Worm (Caenorhabditis elegans) whole organism, young adult: ENCODE measurements around the gene gst-20.

ENCODE experiments used
- C17E4.6 ChIP-seq: fragments of 200-800 bp; sonication (Bioruptor generic); IDR thresholded peaks from 2 replicates; pipeline ENCODE4 v1.3.6; 2022; ENCODE audit warnings: missing genetic modification reagents, missing genetic modification characterization, missing compliant biosample characterization
- F10E7.11 ChIP-seq: sonication (generic microtip); optimal IDR thresholded peaks from 2 replicates; lab custom pipeline; 2017; ENCODE audit warnings: mild to moderate bottlenecking, missing genetic modification characterization, moderate library complexity, missing compliant biosample characterization
- F33H1.4 ChIP-seq: fragments of 200-800 bp; sonication (Bioruptor generic); IDR thresholded peaks from 2 replicates; pipeline ENCODE4 v1.3.6; 2022; ENCODE audit warnings: missing genetic modification reagents, missing genetic modification characterization, missing compliant biosample characterization
- F57A8.1 ChIP-seq: fragments of 200-800 bp; sonication (Bioruptor generic); optimal IDR thresholded peaks from 2 replicates; lab custom pipeline; 2018; ENCODE audit warnings: mild to moderate bottlenecking, missing genetic modification characterization, moderate library complexity, missing compliant biosample characterization
- F57C9.4 ChIP-seq: sonication (generic microtip); optimal IDR thresholded peaks from 2 replicates; lab custom pipeline; 2017; ENCODE audit warnings: mild to moderate bottlenecking, missing genetic modification characterization, missing compliant biosample characterization
- T26A5.8 ChIP-seq: sonication (generic microtip); optimal IDR thresholded peaks from 2 replicates; lab custom pipeline; 2016; ENCODE audit warnings: missing genetic modification characterization, missing compliant biosample characterization
- Y56A3A.18 ChIP-seq: fragments of 200-800 bp; sonication (Bioruptor generic); IDR thresholded peaks from 2 replicates; pipeline ENCODE4 v1.3.6; 2022; ENCODE audit warnings: missing genetic modification reagents, missing genetic modification characterization, missing compliant biosample characterization
- Y67H2A.10 ChIP-seq: fragments of 200-800 bp; sonication (Bioruptor generic); conservative IDR thresholded peaks from 2 replicates; pipeline ENCODE4 v1.3.6; 2022; ENCODE audit warnings: missing genetic modification reagents, missing genetic modification characterization, missing compliant biosample characterization
- Y79H2A.3 ChIP-seq: fragments of 200-800 bp; sonication (Bioruptor generic); conservative IDR thresholded peaks from 2 replicates; pipeline ENCODE4 v1.3.6; 2022; ENCODE audit warnings: missing genetic modification reagents, missing genetic modification characterization, missing compliant biosample characterization
- ZK185.1 ChIP-seq: sonication (generic microtip); optimal IDR thresholded peaks from 2 replicates; lab custom pipeline; 2016; ENCODE audit warnings: mild to moderate bottlenecking, missing genetic modification characterization, missing compliant biosample characterization; ENCODE audit not compliant: poor library complexity, severe bottlenecking
- athp-1 ChIP-seq: sonication (generic microtip); optimal IDR thresholded peaks from 2 replicates; lab custom pipeline; 2017; ENCODE audit warnings: mild to moderate bottlenecking, missing genetic modification characterization, missing compliant biosample characterization
- ceh-40 ChIP-seq: fragments of 200-800 bp; sonication (Bioruptor generic); IDR thresholded peaks from 2 replicates; pipeline ENCODE4 v1.3.6; 2022; ENCODE audit warnings: missing genetic modification characterization, missing compliant biosample characterization
- dox-1 ChIP-seq: fragments of 200-800 bp; sonication (Bioruptor generic); IDR thresholded peaks from 2 replicates; pipeline ENCODE4 v1.3.6; 2022; ENCODE audit warnings: missing genetic modification reagents, missing genetic modification characterization, missing compliant biosample characterization
- efl-1 ChIP-seq: fragments of 150-350 bp; optimal IDR thresholded peaks from 2 replicates; lab custom pipeline; 2014; ENCODE audit warnings: missing biosample characterization, missing genetic modification reagents, missing genetic modification characterization
- egl-18 ChIP-seq: fragments of 200-800 bp; sonication (Bioruptor generic); IDR thresholded peaks from 2 replicates; pipeline ENCODE4 v1.3.6; 2022; ENCODE audit warnings: missing genetic modification reagents, missing genetic modification characterization, missing compliant biosample characterization
- egrh-3 ChIP-seq: fragments of 200-800 bp; sonication (Bioruptor generic); IDR thresholded peaks from 2 replicates; pipeline ENCODE4 v1.3.6; 2022; ENCODE audit warnings: missing genetic modification reagents, missing genetic modification characterization, missing compliant biosample characterization
- ekl-4 ChIP-seq: fragments of 200-800 bp; sonication (Bioruptor generic); IDR thresholded peaks from 2 replicates; pipeline ENCODE4 v1.3.6; 2022; ENCODE audit warnings: missing genetic modification reagents, missing genetic modification characterization, missing compliant biosample characterization
- hlh-12 ChIP-seq: sonication (generic microtip); optimal IDR thresholded peaks from 2 replicates; lab custom pipeline; 2016; ENCODE audit warnings: missing genetic modification characterization, missing compliant biosample characterization
- hmg-1.2 ChIP-seq: fragments of 200-800 bp; sonication (Bioruptor generic); IDR thresholded peaks from 2 replicates; pipeline ENCODE4 v1.3.6; 2022; ENCODE audit warnings: missing genetic modification reagents, missing genetic modification characterization, missing compliant biosample characterization
- hmg-20 ChIP-seq: fragments of 200-800 bp; sonication (Bioruptor generic); IDR thresholded peaks from 2 replicates; pipeline ENCODE4 v1.3.6; 2022; ENCODE audit warnings: missing genetic modification reagents, missing genetic modification characterization, missing compliant biosample characterization
- hrde-1 ChIP-seq: sonication (generic microtip); optimal IDR thresholded peaks from 2 replicates; lab custom pipeline; 2016; ENCODE audit warnings: missing genetic modification characterization, mild to moderate bottlenecking, missing compliant biosample characterization, moderate library complexity, missing genotype, missing genetic modification reagents, borderline replicate concordance
- hsf-1 ChIP-seq: fragments of 200-800 bp; sonication (Bioruptor generic); IDR thresholded peaks from 2 replicates; pipeline ENCODE4 v1.3.6; 2022; ENCODE audit warnings: missing genetic modification reagents, missing genetic modification characterization, missing compliant biosample characterization
- lin-35 ChIP-seq, 3 experiments: fragments of 150-350 bp in 2 of 3; sonication (generic microtip) in 1 of 3; optimal IDR thresholded peaks; 2 replicates each; lab custom pipeline; 2014 to 2018; ENCODE audit warnings: missing biosample characterization in 3 of 3, missing genetic modification characterization in 3 of 3, missing genetic modification reagents in 3 of 3
- lir-1 ChIP-seq: fragments of 200-800 bp; sonication (Bioruptor generic); conservative IDR thresholded peaks from 2 replicates; pipeline ENCODE4 v1.3.6; 2022; ENCODE audit warnings: missing genetic modification reagents, missing genetic modification characterization, missing compliant biosample characterization
- nfya-2 ChIP-seq: fragments of 200-800 bp; sonication (Bioruptor generic); IDR thresholded peaks from 2 replicates; pipeline ENCODE4 v1.3.6; 2022; ENCODE audit warnings: missing genetic modification reagents, missing genetic modification characterization, missing compliant biosample characterization
- nhr-120 ChIP-seq: fragments of 200-800 bp; sonication (Bioruptor generic); IDR thresholded peaks from 2 replicates; pipeline ENCODE4 v1.3.6; 2022; ENCODE audit warnings: missing genetic modification characterization, missing compliant biosample characterization
- nhr-179 ChIP-seq: sonication (generic microtip); optimal IDR thresholded peaks from 2 replicates; lab custom pipeline; 2016; ENCODE audit warnings: mild to moderate bottlenecking, missing genetic modification characterization, missing compliant biosample characterization
- nhr-27 ChIP-seq: fragments of 200-800 bp; sonication (Bioruptor generic); optimal IDR thresholded peaks from 2 replicates; lab custom pipeline; 2018; ENCODE audit warnings: mild to moderate bottlenecking, missing genetic modification characterization, moderate library complexity, missing compliant biosample characterization
- nhr-80 ChIP-seq: sonication (generic microtip); optimal IDR thresholded peaks from 2 replicates; lab custom pipeline; 2016; ENCODE audit warnings: missing genetic modification characterization, missing compliant biosample characterization
- rcor-1 ChIP-seq: fragments of 200-800 bp; sonication (Bioruptor generic); IDR thresholded peaks from 2 replicates; pipeline ENCODE4 v1.3.6; 2022; ENCODE audit warnings: missing genetic modification reagents, missing genetic modification characterization, missing compliant biosample characterization
- rpc-1 ChIP-seq, 2 experiments: fragments of 150-350 bp in 1 of 2; sonication (generic microtip) in 1 of 2; optimal IDR thresholded peaks; 2 replicates each; lab custom pipeline; 2014 to 2018; ENCODE audit warnings: missing biosample characterization in 1 of 2, missing genetic modification characterization in 1 of 2, missing genetic modification reagents in 1 of 2, missing genotype in 1 of 2
- snpc-4 ChIP-seq, 5 experiments: fragments of 150-350 bp in 1 of 5; sonication (generic microtip) in 4 of 5; optimal IDR thresholded peaks; 2 replicates each; lab custom pipeline; 2014 to 2018; ENCODE audit warnings: missing genetic modification characterization in 5 of 5, missing biosample characterization in 3 of 5, antibody characterized with exemption in 2 of 5, mild to moderate bottlenecking in 2 of 5, missing compliant biosample characterization in 2 of 5, missing genotype in 2 of 5, moderate library complexity in 2 of 5, missing genetic modification reagents in 1 of 5
- tlf-1 ChIP-seq: fragments of 200-800 bp; sonication (Bioruptor generic); optimal IDR thresholded peaks from 2 replicates; lab custom pipeline; 2018; ENCODE audit warnings: mild to moderate bottlenecking, missing genetic modification characterization, missing compliant biosample characterization
- unc-62 ChIP-seq: fragments of 150-350 bp; optimal IDR thresholded peaks from 2 replicates; lab custom pipeline; 2014; ENCODE audit warnings: missing biosample characterization, missing genetic modification reagents, missing genetic modification characterization
- zfh-2 ChIP-seq: fragments of 200-800 bp; sonication (Bioruptor generic); conservative IDR thresholded peaks from 2 replicates; pipeline ENCODE4 v1.3.6; 2022; ENCODE audit warnings: missing genetic modification reagents, missing genetic modification characterization, missing compliant biosample characterization
- ztf-25 ChIP-seq: fragments of 200-800 bp; sonication (Bioruptor generic); IDR thresholded peaks from 2 replicates; pipeline ENCODE4 v1.3.6; 2022; ENCODE audit warnings: missing genetic modification reagents, missing genetic modification characterization, missing compliant biosample characterization
- ztf-26 ChIP-seq: sonication (generic microtip); optimal IDR thresholded peaks from 2 replicates; lab custom pipeline; 2017; ENCODE audit warnings: missing genetic modification characterization, missing compliant biosample characterization

The gst-20 gene

ce11 chrII:13593659-13594221 lies 15.9 kb downstream of the gst-20 start, which contains the start of gene clec-146:
Gene clec-146 (minus strand): TSS chrII:13593774.
- peak; percentile 62; the same call in 1 of the 2 replicates for TF ChIP-seq hmg-1.2
- TF ChIP-seq ZK185.1 (tag; lab: Kevin White, UChicago) = no peak
- TF ChIP-seq Y79H2A.3 (GFP tag; lab: Robert Waterston, UW) = no peak
- no peak for TF ChIP-seq athp-1 (tag; lab: Kevin White, UChicago)
- TF ChIP-seq, all 124 proteins: peak for 1

ce11 chrII:13590461-13590860 lies 19.2 kb downstream of the gst-20 start, which contains the start of gene clec-145:
Gene clec-145 (minus strand): TSS chrII:13590561.
- TF ChIP-seq ztf-26 (tag; lab: Kevin White, UChicago) = no peak
- TF ChIP-seq snpc-4 (GFP tag; optimal IDR thresholded peaks at IDR 0.05; lab: Kevin White, UChicago) = no peak
- no peak for TF ChIP-seq snpc-4 (tag; optimal IDR thresholded peaks at IDR 0.05; lab: Kevin White, UChicago)
- no peak for TF ChIP-seq hlh-12
- TF ChIP-seq rpc-1 (optimal IDR thresholded peaks at IDR 0.05; lab: Kevin White, UChicago) = no peak
- TF ChIP-seq rpc-1 (tag; optimal IDR thresholded peaks at IDR 0.05; lab: Kevin White, UChicago) = no peak
- TF ChIP-seq rcor-1 = no peak
- TF ChIP-seq nfya-2 = no peak
- no peak for TF ChIP-seq C17E4.6 (GFP tag; lab: Robert Waterston, UW)
- TF ChIP-seq lin-35 (GFP tag; optimal IDR thresholded peaks at IDR 0.05; lab: Kevin White, UChicago) = no peak
- no peak for TF ChIP-seq nhr-27 (tag; lab: Kevin White, UChicago)
- no peak for TF ChIP-seq efl-1

- no peak for TF ChIP-seq tlf-1 (GFP tag; lab: Kevin White, UChicago)
- peak; percentile 61 for TF ChIP-seq zfh-2
Measured at ce11 chrII:13585655-13586170, 23.9 kb downstream of the gst-20 start, which contains the start of gene Y48E1B.8. Gene Y48E1B.8 (plus strand): TSS chrII:13585705.

ce11 chrII:13575018-13575948 lies 34.3 kb downstream of the gst-20 start, which contains the start of the genes mrpl-37 and lin-38:
Gene mrpl-37 (minus strand): TSS chrII:13575068.
Gene lin-38 (plus strand): TSS chrII:13575925.
- TF ChIP-seq Y56A3A.18 (GFP tag; lab: Robert Waterston, UW) (no peak), nhr-120 (GFP tag; lab: Robert Waterston, UW) (no peak), hmg-20 (GFP tag; lab: Robert Waterston, UW) (no peak), F57C9.4 (tag; lab: Kevin White, UChicago) (no peak), athp-1 (tag; lab: Kevin White, UChicago) (no peak), ztf-25 (GFP tag; lab: Robert Waterston, UW) (no peak), dox-1 (no peak), F10E7.11 (tag; lab: Kevin White, UChicago) (no peak), lir-1 (GFP tag; lab: Robert Waterston, UW) (no peak), nhr-179 (no peak), hrde-1 (tag; lab: Kevin White, UChicago) (no peak), hmg-1.2 (peak; percentile 38; the same call in 1 of the 2 replicates), rcor-1 (no peak), nhr-80 (peak; percentile 29), Y67H2A.10 (GFP tag; lab: Robert Waterston, UW) (no peak), egrh-3 (GFP tag; lab: Robert Waterston, UW) (peak; percentile 56; the same call in 1 of the 2 replicates), unc-62 (GFP tag; lab: Kevin White, UChicago) (no peak), egl-18 (GFP tag; lab: Robert Waterston, UW) (no peak), ekl-4 (GFP tag; lab: Robert Waterston, UW) (no peak), snpc-4 (GFP tag; optimal IDR thresholded peaks at IDR 0.05; lab: Kevin White, UChicago) (no peak), snpc-4 (tag; optimal IDR thresholded peaks at IDR 0.05; lab: Kevin White, UChicago) (peak in 2 of 4 experiments; percentile 2 to 45), F33H1.4 (GFP tag; lab: Robert Waterston, UW) (peak; percentile 92), rpc-1 (optimal IDR thresholded peaks at IDR 0.05; lab: Kevin White, UChicago) (no peak), rpc-1 (tag; optimal IDR thresholded peaks at IDR 0.05; lab: Kevin White, UChicago) (no peak), ZK185.1 (tag; lab: Kevin White, UChicago) (no peak), ceh-40 (GFP tag; lab: Robert Waterston, UW) (no peak), tlf-1 (GFP tag; lab: Kevin White, UChicago) (no peak), F57A8.1 (GFP tag; lab: Kevin White, UChicago) (no peak), hsf-1 (GFP tag; lab: Robert Waterston, UW) (no peak), hlh-12 (no peak), T26A5.8 (tag; lab: Kevin White, UChicago) (no peak)
